Fruit fly (Drosophila melanogaster): Measurements from ENCODE around the gene CG14710.

The CG14710 gene

DNA sequence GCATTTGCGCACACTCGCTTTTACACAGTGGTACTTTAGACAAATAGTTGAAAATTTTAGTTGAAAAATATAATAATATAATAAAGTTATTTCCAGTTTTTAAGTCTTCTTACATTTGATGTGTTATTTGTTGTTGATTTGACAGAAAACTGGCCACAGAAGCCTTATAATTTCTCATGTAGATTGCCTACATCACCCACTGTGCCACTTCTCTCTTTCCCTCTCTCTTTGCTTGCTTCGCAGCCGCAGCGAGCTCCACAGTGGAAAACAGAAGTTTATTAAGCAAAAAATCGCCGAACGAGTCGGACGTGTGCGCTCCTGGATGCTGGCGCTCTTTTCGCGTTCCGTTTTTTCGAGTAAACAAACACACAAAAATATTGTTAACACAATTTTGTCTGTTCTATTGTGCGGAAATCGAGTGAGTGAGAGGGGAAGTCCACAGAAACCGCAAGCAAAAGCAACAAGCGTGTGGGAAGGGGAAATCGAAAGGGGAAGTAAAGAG, 36.0 kb downstream of the CG14710 start, which contains the start of gene CG42327 (continued):
- TF ChIP-seq CG6683 (GFP tag; optimal IDR thresholded peaks at IDR 0.05) (peak; percentile 88), fd64A (GFP tag; optimal IDR thresholded peaks at IDR 0.05) (peak; percentile 68), BtbVII (GFP tag; optimal IDR thresholded peaks at IDR 0.05) (peak; percentile 93), sens (GFP tag) (peak; percentile 99), ato (GFP tag; IDR thresholded peaks at IDR 0.05; ENCODE audit: partially characterized antibody) (0 out of 2 replicates have a peak, but pooled peaks have one; percentile 26), Hand (GFP tag; optimal IDR thresholded peaks at IDR 0.05) (peak; percentile 66), CG17802 (tag; optimal IDR thresholded peaks at IDR 0.05) (peak; percentile 79), HLHmδ (GFP tag; optimal IDR thresholded peaks at IDR 0.05) (no peak), Sox100B (GFP tag; optimal IDR thresholded peaks at IDR 0.05) (peak; percentile 92), CG6254 (GFP tag; optimal IDR thresholded peaks at IDR 0.05) (peak; percentile 95), rib (GFP tag; IDR thresholded peaks at IDR 0.05) (peak; percentile 66; the same call in 1 of the 2 replicates), CG14441 (GFP tag; IDR thresholded peaks at IDR 0.05) (peak; percentile 94), CG10267 (tag; optimal IDR thresholded peaks at IDR 0.05) (peak; percentile 90), CG11695 (GFP tag; IDR thresholded peaks at IDR 0.05) (peak; percentile 95), B-H2 (GFP tag; optimal IDR thresholded peaks at IDR 0.05) (peak; percentile 32), gfzf (GFP tag; optimal IDR thresholded peaks at IDR 0.05) (no peak), chm (GFP tag; IDR thresholded peaks at IDR 0.05) (peak; percentile 98), CG11696 (GFP tag; IDR thresholded peaks at IDR 0.05) (peak; percentile 89), nerfin-1 (tag; optimal IDR thresholded peaks at IDR 0.05) (peak; percentile 85), CG2712 (tag; optimal IDR thresholded peaks at IDR 0.05) (peak; percentile 98), scrt (GFP tag; optimal IDR thresholded peaks at IDR 0.05) (peak; percentile 86), Lhr (GFP tag; optimal IDR thresholded peaks at IDR 0.05) (peak; percentile 81), CG18619 (GFP tag; optimal IDR thresholded peaks at IDR 0.05) (peak; percentile 88), CG16815 (GFP tag; optimal IDR thresholded peaks at IDR 0.05) (peak; percentile 89), pb (GFP tag; optimal IDR thresholded peaks at IDR 0.05) (peak; percentile 67), CG11560 (tag; IDR thresholded peaks at IDR 0.05) (peak; percentile 68), Hr51 (GFP tag; optimal IDR thresholded peaks at IDR 0.05) (peak; percentile 74 to 96), Tbp (GFP tag; optimal IDR thresholded peaks at IDR 0.05) (no peak), CG10462 (GFP tag; optimal IDR thresholded peaks at IDR 0.05) (peak; percentile 93), CG12744 (GFP tag; optimal IDR thresholded peaks at IDR 0.05) (peak; percentile 66), TFAM (GFP tag; optimal IDR thresholded peaks at IDR 0.05) (peak; percentile 72), Hr78 (GFP tag; optimal IDR thresholded peaks at IDR 0.05) (peak in 1 of 2 experiments; percentile 83), Trl (optimal IDR thresholded peaks at IDR 0.05) (peak; percentile 63 to 74), Trl (GFP tag; optimal IDR thresholded peaks at IDR 0.05) (peak; percentile 85), Dll (GFP tag; IDR thresholded peaks at IDR 0.05; ENCODE audit: partially characterized antibody) (peak; percentile 48; the same call in 1 of the 4 replicates), CG13624 (GFP tag; optimal IDR thresholded peaks at IDR 0.05) (peak; percentile 52), Lpt (GFP tag; optimal IDR thresholded peaks at IDR 0.05) (no peak), CG13894 (tag; optimal IDR thresholded peaks at IDR 0.05) (peak; percentile 65), CG15601 (tag; optimal IDR thresholded peaks at IDR 0.05) (peak; percentile 92), az2 (GFP tag; optimal IDR thresholded peaks at IDR 0.05) (peak; percentile 96), psq (GFP tag; optimal IDR thresholded peaks at IDR 0.05) (peak; percentile 87), CG10565 (GFP tag; optimal IDR thresholded peaks at IDR 0.05) (peak; percentile 75), sqz (GFP tag; optimal IDR thresholded peaks at IDR 0.05) (peak; percentile 86), pum (GFP tag; optimal IDR thresholded peaks at IDR 0.05) (peak; percentile 83), fu2 (GFP tag; optimal IDR thresholded peaks at IDR 0.05) (peak; percentile 65), D (optimal IDR thresholded peaks at IDR 0.05) (no peak), D (GFP tag; optimal IDR thresholded peaks at IDR 0.05) (peak; percentile 91), NC2α (GFP tag; optimal IDR thresholded peaks at IDR 0.05) (peak; percentile 72), tll (GFP tag; optimal IDR thresholded peaks at IDR 0.05) (no peak), NK7.1 (GFP tag; optimal IDR thresholded peaks at IDR 0.05) (peak; percentile 64)
